Worm (Caenorhabditis elegans) whole organism, late embryonic: ENCODE results near the gene T16G12.1.

Source experiments
- C08G9.2 ChIP-seq: sonication (generic microtip); optimal IDR thresholded peaks from 2 replicates; lab custom pipeline; 2016; ENCODE audit warnings: mild to moderate bottlenecking, missing genetic modification characterization, moderate library complexity, missing compliant biosample characterization
- C38D4.7 ChIP-seq: fragments of 200-800 bp; sonication (Bioruptor generic); optimal IDR thresholded peaks from 2 replicates; lab custom pipeline; 2018; ENCODE audit warnings: mild to moderate bottlenecking, missing genetic modification characterization, moderate library complexity, missing compliant biosample characterization
- F13H6.1 ChIP-seq: sonication (generic microtip); optimal IDR thresholded peaks from 2 replicates; lab custom pipeline; 2016; ENCODE audit warnings: missing genetic modification characterization, missing compliant biosample characterization
- K02D7.2 ChIP-seq: sonication (generic microtip); optimal IDR thresholded peaks from 2 replicates; lab custom pipeline; 2017; ENCODE audit warnings: mild to moderate bottlenecking, missing genetic modification characterization, missing compliant biosample characterization
- T23F11.4 ChIP-seq: fragments of 200-800 bp; sonication (Bioruptor generic); optimal IDR thresholded peaks from 2 replicates; lab custom pipeline; 2018; ENCODE audit warnings: mild to moderate bottlenecking, missing genetic modification characterization, missing compliant biosample characterization
- Y22D7AL.16 ChIP-seq: sonication (generic microtip); optimal IDR thresholded peaks from 2 replicates; lab custom pipeline; 2016; ENCODE audit warnings: missing genetic modification characterization, missing compliant biosample characterization
- ahr-1 ChIP-seq: sonication (generic microtip); optimal IDR thresholded peaks from 2 replicates; lab custom pipeline; 2016; ENCODE audit warnings: missing genetic modification characterization, missing compliant biosample characterization
- ama-1 ChIP-seq: fragments of 150-350 bp; optimal IDR thresholded peaks from 2 replicates; lab custom pipeline; 2014
- ceh-18 ChIP-seq: sonication (generic microtip); optimal IDR thresholded peaks from 2 replicates; lab custom pipeline; 2016; ENCODE audit warnings: missing genetic modification characterization, missing compliant biosample characterization
- ceh-2 ChIP-seq: sonication (generic microtip); optimal IDR thresholded peaks from 2 replicates; lab custom pipeline; 2016; ENCODE audit warnings: missing genotype, missing genetic modification characterization, missing compliant biosample characterization
- ceh-22 ChIP-seq: sonication (generic microtip); optimal IDR thresholded peaks from 2 replicates; lab custom pipeline; 2017; ENCODE audit warnings: missing biosample characterization, missing genetic modification characterization
- ceh-24 ChIP-seq: sonication (generic microtip); optimal IDR thresholded peaks from 2 replicates; lab custom pipeline; 2016; ENCODE audit warnings: mild to moderate bottlenecking, missing genetic modification characterization, missing compliant biosample characterization
- ceh-30 ChIP-seq: fragments of 150-350 bp; optimal IDR thresholded peaks from 2 replicates; lab custom pipeline; 2014; ENCODE audit warnings: missing biosample characterization, missing genetic modification characterization
- ceh-31 ChIP-seq: sonication (generic microtip); optimal IDR thresholded peaks from 2 replicates; lab custom pipeline; 2016; ENCODE audit warnings: missing genetic modification characterization, missing compliant biosample characterization
- ceh-48 ChIP-seq: sonication (generic microtip); optimal IDR thresholded peaks from 2 replicates; lab custom pipeline; 2016; ENCODE audit warnings: missing genetic modification characterization, inconsistent platforms, missing compliant biosample characterization
- ceh-6 ChIP-seq: fragments of 200-800 bp; sonication (Bioruptor generic); optimal IDR thresholded peaks from 2 replicates; lab custom pipeline; 2018; ENCODE audit warnings: mild to moderate bottlenecking, missing genetic modification characterization, missing compliant biosample characterization
- ceh-9 ChIP-seq: sonication (generic microtip); optimal IDR thresholded peaks from 2 replicates; lab custom pipeline; 2016; ENCODE audit warnings: mild to moderate bottlenecking, missing genetic modification characterization, inconsistent platforms, missing compliant biosample characterization
- che-1 ChIP-seq: sonication (generic microtip); optimal IDR thresholded peaks from 2 replicates; lab custom pipeline; 2016; ENCODE audit warnings: mild to moderate bottlenecking, missing genetic modification characterization, missing compliant biosample characterization
- dmd-4 ChIP-seq: sonication (generic microtip); optimal IDR thresholded peaks from 2 replicates; lab custom pipeline; 2016; ENCODE audit warnings: borderline replicate concordance, missing genetic modification characterization, missing compliant biosample characterization
- dve-1 ChIP-seq: sonication (generic microtip); optimal IDR thresholded peaks from 2 replicates; lab custom pipeline; 2017; ENCODE audit warnings: antibody characterized with exemption, mild to moderate bottlenecking, missing genetic modification characterization, missing compliant biosample characterization
- elt-2 ChIP-seq: sonication (generic microtip); optimal IDR thresholded peaks from 2 replicates; lab custom pipeline; 2016; ENCODE audit warnings: missing genetic modification reagents, missing genetic modification characterization, missing compliant biosample characterization
- elt-4 ChIP-seq: sonication (generic microtip); optimal IDR thresholded peaks from 2 replicates; lab custom pipeline; 2016; ENCODE audit warnings: missing genetic modification characterization, missing compliant biosample characterization
- ets-4 ChIP-seq: sonication (generic microtip); optimal IDR thresholded peaks from 2 replicates; lab custom pipeline; 2016; ENCODE audit warnings: missing genetic modification characterization, missing compliant biosample characterization
- eyg-1 ChIP-seq: sonication (generic microtip); optimal IDR thresholded peaks from 2 replicates; lab custom pipeline; 2016; ENCODE audit warnings: missing genotype, missing genetic modification characterization, missing compliant biosample characterization
- fkh-10 ChIP-seq: fragments of 150-350 bp; optimal IDR thresholded peaks from 2 replicates; lab custom pipeline; 2014; ENCODE audit warnings: missing biosample characterization, missing genetic modification reagents, missing genetic modification characterization
- gmeb-2 ChIP-seq: sonication (generic microtip); optimal IDR thresholded peaks from 2 replicates; lab custom pipeline; 2016; ENCODE audit warnings: missing genetic modification characterization, inconsistent platforms, missing compliant biosample characterization
- hlh-8 ChIP-seq: sonication (generic microtip); optimal IDR thresholded peaks from 2 replicates; lab custom pipeline; 2016; ENCODE audit warnings: missing genotype, missing genetic modification characterization, missing compliant biosample characterization
- madf-2 ChIP-seq: sonication (generic microtip); optimal IDR thresholded peaks from 2 replicates; lab custom pipeline; 2017; ENCODE audit warnings: missing genetic modification characterization, missing compliant biosample characterization
- nfya-1 ChIP-seq: sonication (generic microtip); optimal IDR thresholded peaks from 2 replicates; lab custom pipeline; 2017; ENCODE audit warnings: missing genetic modification characterization, mild to moderate bottlenecking, missing compliant biosample characterization, antibody characterized with exemption, moderate library complexity
- nhr-232 ChIP-seq: sonication (generic microtip); optimal IDR thresholded peaks from 2 replicates; lab custom pipeline; 2016; ENCODE audit warnings: missing genetic modification characterization, missing compliant biosample characterization
- odd-2 ChIP-seq: sonication (generic microtip); optimal IDR thresholded peaks from 2 replicates; lab custom pipeline; 2017; ENCODE audit warnings: antibody characterized with exemption, mild to moderate bottlenecking, missing genetic modification characterization, missing compliant biosample characterization
- pat-9 ChIP-seq: fragments of 200-800 bp; sonication (Bioruptor generic); optimal IDR thresholded peaks from 2 replicates; lab custom pipeline; 2018; ENCODE audit warnings: mild to moderate bottlenecking, missing genetic modification characterization, moderate library complexity, missing compliant biosample characterization
- pqm-1 ChIP-seq: sonication (generic microtip); optimal IDR thresholded peaks from 2 replicates; lab custom pipeline; 2016; ENCODE audit warnings: missing genetic modification characterization, missing compliant biosample characterization
- pros-1 ChIP-seq: fragments of 150-350 bp; optimal IDR thresholded peaks from 2 replicates; lab custom pipeline; 2014; ENCODE audit warnings: missing biosample characterization, missing genetic modification reagents, missing genetic modification characterization
- ref-2 ChIP-seq: sonication (generic microtip); optimal IDR thresholded peaks from 2 replicates; lab custom pipeline; 2016; ENCODE audit warnings: missing genetic modification characterization, missing compliant biosample characterization
- rnt-1 ChIP-seq: sonication (generic microtip); optimal IDR thresholded peaks from 2 replicates; lab custom pipeline; 2016; ENCODE audit warnings: missing genetic modification characterization, missing compliant biosample characterization
- sox-2 ChIP-seq: fragments of 200-800 bp; sonication (Bioruptor generic); IDR thresholded peaks from 2 replicates; pipeline ENCODE4 v1.3.6; 2022; ENCODE audit warnings: missing genetic modification reagents, missing genetic modification characterization, missing compliant biosample characterization
- sox-4 ChIP-seq: sonication (generic microtip); optimal IDR thresholded peaks from 2 replicates; lab custom pipeline; 2017; ENCODE audit warnings: mild to moderate bottlenecking, missing genetic modification characterization, inconsistent platforms, missing compliant biosample characterization
- syd-9 ChIP-seq: sonication (generic microtip); optimal IDR thresholded peaks from 2 replicates; lab custom pipeline; 2016; ENCODE audit warnings: mild to moderate bottlenecking, missing genetic modification characterization, moderate library complexity, missing compliant biosample characterization
- tbx-7 ChIP-seq: sonication (generic microtip); optimal IDR thresholded peaks from 2 replicates; lab custom pipeline; 2016; ENCODE audit warnings: missing genotype, missing genetic modification characterization, missing compliant biosample characterization
- unc-55 ChIP-seq: sonication (generic microtip); optimal IDR thresholded peaks from 2 replicates; lab custom pipeline; 2017; ENCODE audit warnings: missing biosample characterization, missing genetic modification reagents, missing genetic modification characterization
- zip-5 ChIP-seq: sonication (generic microtip); optimal IDR thresholded peaks from 2 replicates; lab custom pipeline; 2016; ENCODE audit warnings: missing genetic modification characterization, missing compliant biosample characterization
- ztf-16 ChIP-seq: sonication (generic microtip); optimal IDR thresholded peaks from 2 replicates; lab custom pipeline; 2017; ENCODE audit warnings: missing genetic modification characterization, missing compliant biosample characterization

Gene T16G12.1

ce11 chrIII:10094538-10094937 lies 44.9 kb upstream of the T16G12.1 start (continued):
- TF ChIP-seq unc-55 = no peak
- TF ChIP-seq ceh-22 (tag; lab: Kevin White, UChicago) = peak; percentile 41
- TF ChIP-seq pqm-1 (tag; lab: Kevin White, UChicago) = no peak
- TF ChIP-seq F13H6.1 (tag; lab: Kevin White, UChicago) = peak; percentile 57

- no peak for TF ChIP-seq ceh-22 (tag; lab: Kevin White, UChicago)
- no peak for TF ChIP-seq rnt-1
- TF ChIP-seq K02D7.2 = no peak
- TF ChIP-seq F13H6.1 (tag; lab: Kevin White, UChicago) = no peak
- TF ChIP-seq ceh-48 = no peak
- TF ChIP-seq tbx-7 = no peak
- no peak for TF ChIP-seq ceh-24 (tag; lab: Kevin White, UChicago)
- no peak for TF ChIP-seq che-1 (tag; lab: Kevin White, UChicago)
- no peak for TF ChIP-seq C08G9.2 (tag; lab: Kevin White, UChicago)
- no peak for TF ChIP-seq fkh-10 (GFP tag; lab: Kevin White, UChicago)
- TF ChIP-seq Y22D7AL.16 = no peak
- TF ChIP-seq pat-9 (tag; lab: Kevin White, UChicago) = no peak
- no peak for TF ChIP-seq sox-4
- no peak for TF ChIP-seq elt-2 (tag; lab: Kevin White, UChicago)
- TF ChIP-seq ceh-30 (tag; lab: Kevin White, UChicago) = no peak
- no peak for TF ChIP-seq pros-1 (tag; lab: Kevin White, UChicago)
- TF ChIP-seq elt-4 (tag; lab: Kevin White, UChicago) = no peak
- no peak for TF ChIP-seq dve-1 (tag; lab: Kevin White, UChicago)
- TF ChIP-seq madf-2 (tag; lab: Kevin White, UChicago) = no peak
These were observed 43.4 kb upstream of the T16G12.1 start for ce11 chrIII:10093093-10093492.

- no peak for TF ChIP-seq ceh-2 (tag; lab: Kevin White, UChicago)
- no peak for TF ChIP-seq ceh-18 (tag; lab: Kevin White, UChicago)
- no peak for TF ChIP-seq ceh-48
- no peak for TF ChIP-seq syd-9 (tag; lab: Kevin White, UChicago)
- TF ChIP-seq ahr-1 (tag; lab: Kevin White, UChicago) = no peak
- no peak for TF ChIP-seq dve-1 (tag; lab: Kevin White, UChicago)
- TF ChIP-seq nhr-232 (tag; lab: Kevin White, UChicago) = no peak
- TF ChIP-seq gmeb-2 (tag; lab: Kevin White, UChicago) = no peak
- no peak for TF ChIP-seq ceh-31 (tag; lab: Kevin White, UChicago)
- TF ChIP-seq ama-1 = no peak
- TF ChIP-seq ets-4 (tag; lab: Kevin White, UChicago) = no peak
- TF ChIP-seq nfya-1 (tag; lab: Kevin White, UChicago) = no peak
- no peak for TF ChIP-seq K02D7.2
- TF ChIP-seq pqm-1 (tag; lab: Kevin White, UChicago) = no peak
- TF ChIP-seq pat-9 (tag; lab: Kevin White, UChicago) = no peak
These were observed 41.0 kb upstream of the T16G12.1 start, which contains the start of gene gtf-2H2C for ce11 chrIII:10090685-10091084. Gene gtf-2H2C, minus strand, starts transcription at chrIII:10090785.

- no peak for TF ChIP-seq zip-5 (tag; lab: Kevin White, UChicago)
These were observed 38.9 kb upstream of the T16G12.1 start, which contains the start of gene hal-2 for ce11 chrIII:10088508-10088981. Gene hal-2, minus strand, starts transcription at chrIII:10088931.

ce11 chrIII:10085983-10086382 lies 36.3 kb upstream of the T16G12.1 start, which contains the start of gene T16H12.2:
Gene T16H12.2, plus strand, starts transcription at chrIII:10086283.
- TF ChIP-seq sox-2 (GFP tag; lab: Robert Waterston, UW) (no peak), Y22D7AL.16 (no peak), C08G9.2 (tag; lab: Kevin White, UChicago) (no peak), ceh-18 (tag; lab: Kevin White, UChicago) (no peak), dmd-4 (tag; lab: Kevin White, UChicago) (no peak), C38D4.7 (GFP tag; lab: Kevin White, UChicago) (no peak), nhr-232 (tag; lab: Kevin White, UChicago) (no peak), odd-2 (tag; lab: Kevin White, UChicago) (no peak), ceh-9 (tag; lab: Kevin White, UChicago) (no peak), T23F11.4 (GFP tag; lab: Kevin White, UChicago) (no peak), eyg-1 (tag; lab: Kevin White, UChicago) (no peak), ztf-16 (no peak), fkh-10 (GFP tag; lab: Kevin White, UChicago) (no peak), hlh-8 (no peak), syd-9 (tag; lab: Kevin White, UChicago) (no peak), ceh-24 (tag; lab: Kevin White, UChicago) (no peak), elt-2 (tag; lab: Kevin White, UChicago) (no peak), zip-5 (tag; lab: Kevin White, UChicago) (no peak), ref-2 (tag; lab: Kevin White, UChicago) (no peak), ceh-6 (no peak)
- TF ChIP-seq, all 69 proteins: peak for 0
